Fruit fly (Drosophila melanogaster) whole organism, pupa: ENCODE data around the gene Ge-1.

Experiments
- CG10348 ChIP-seq: fragments of 200-800 bp; sonication (Bioruptor generic); IDR thresholded peaks from 2 replicates; pipeline ENCODE4 v1.3.6; 2022; ENCODE audit warnings: missing biosample characterization, missing genetic modification characterization
- CG12605 ChIP-seq: fragments of 200-800 bp; sonication (Bioruptor generic); IDR thresholded peaks from 2 replicates; pipeline ENCODE4 v1.3.6; 2022; ENCODE audit warnings: missing biosample characterization, missing genetic modification characterization
- CG13204 ChIP-seq: fragments of 200-800 bp; sonication (Bioruptor generic); optimal IDR thresholded peaks from 2 replicates; lab custom pipeline; 2018; ENCODE audit warnings: missing biosample characterization, mild to moderate bottlenecking, missing genetic modification characterization, moderate library complexity
- CG14655 ChIP-seq: fragments of 200-800 bp; sonication (Bioruptor generic); optimal IDR thresholded peaks from 3 replicates; lab custom pipeline; 2017; ENCODE audit warnings: mild to moderate bottlenecking, missing biosample characterization, missing genetic modification reagents, missing genetic modification characterization
- CG15710 ChIP-seq: fragments of 200-800 bp; sonication (Bioruptor generic); optimal IDR thresholded peaks from 2 replicates; lab custom pipeline; 2018; ENCODE audit warnings: missing biosample characterization, mild to moderate bottlenecking, missing genetic modification characterization, moderate library complexity
- CG17806 ChIP-seq: fragments of 200-800 bp; sonication (Bioruptor generic); optimal IDR thresholded peaks from 2 replicates; lab custom pipeline; 2018; ENCODE audit warnings: missing biosample characterization, mild to moderate bottlenecking, missing genetic modification characterization, moderate library complexity
- CG32121 ChIP-seq: fragments of 200-800 bp; sonication (Bioruptor generic); IDR thresholded peaks from 2 replicates; pipeline ENCODE4 v1.3.6; 2022; ENCODE audit warnings: missing biosample characterization, missing genetic modification characterization
- CG34367 ChIP-seq: fragments of 200-800 bp; sonication (Bioruptor generic); optimal IDR thresholded peaks from 2 replicates; lab custom pipeline; 2018; ENCODE audit warnings: missing biosample characterization, mild to moderate bottlenecking, missing genetic modification characterization
- CG4496 ChIP-seq: fragments of 200-800 bp; sonication (Bioruptor generic); IDR thresholded peaks from 3 replicates; pipeline ENCODE4 v1.3.6; 2022; ENCODE audit warnings: missing biosample characterization, missing genetic modification characterization
- CG8159 ChIP-seq: fragments of 200-800 bp; sonication (Bioruptor generic); optimal IDR thresholded peaks from 3 replicates; lab custom pipeline; 2018; ENCODE audit warnings: missing biosample characterization, mild to moderate bottlenecking, missing genetic modification characterization, moderate library complexity
- CG8301 ChIP-seq: fragments of 200-800 bp; sonication (Bioruptor generic); optimal IDR thresholded peaks from 2 replicates; lab custom pipeline; 2018; ENCODE audit warnings: missing biosample characterization, mild to moderate bottlenecking, missing genetic modification characterization
- CG9948 ChIP-seq: fragments of 200-800 bp; sonication (Bioruptor generic); optimal IDR thresholded peaks from 2 replicates; lab custom pipeline; 2018; ENCODE audit warnings: missing biosample characterization, mild to moderate bottlenecking, missing genetic modification characterization, moderate library complexity
- D1 ChIP-seq: fragments of 200-800 bp; sonication (Bioruptor generic); optimal IDR thresholded peaks from 2 replicates; lab custom pipeline; 2018; ENCODE audit warnings: missing biosample characterization, mild to moderate bottlenecking, missing genetic modification characterization, moderate library complexity
- EcR ChIP-seq: fragments of 200-800 bp; sonication (Bioruptor generic); optimal IDR thresholded peaks from 3 replicates; lab custom pipeline; 2019; ENCODE audit warnings: missing biosample characterization, missing genetic modification characterization, mild to moderate bottlenecking, moderate library complexity, missing genetic modification reagents
- Ets98B ChIP-seq: fragments of 200-800 bp; sonication (Bioruptor generic); IDR thresholded peaks from 2 replicates; pipeline ENCODE4 v1.3.6; 2022; ENCODE audit warnings: missing biosample characterization, missing genetic modification characterization
- Pif1A ChIP-seq: fragments of 200-800 bp; sonication (Bioruptor generic); optimal IDR thresholded peaks from 3 replicates; lab custom pipeline; 2016; ENCODE audit warnings: missing biosample characterization, missing genetic modification characterization
- Pif1B ChIP-seq: fragments of 200-800 bp; sonication (Bioruptor generic); optimal IDR thresholded peaks from 3 replicates; lab custom pipeline; 2016; ENCODE audit warnings: missing biosample characterization, missing genetic modification characterization
- Snoo ChIP-seq: fragments of 200-800 bp; sonication (Bioruptor generic); optimal IDR thresholded peaks from 3 replicates; lab custom pipeline; 2017; ENCODE audit warnings: missing biosample characterization, mild to moderate bottlenecking, missing genetic modification characterization, inconsistent platforms
- fd96Ca ChIP-seq: fragments of 200-800 bp; sonication (Bioruptor generic); IDR thresholded peaks from 3 replicates; pipeline ENCODE4 v1.3.6; 2022; ENCODE audit warnings: missing biosample characterization, missing genetic modification characterization
- gl ChIP-seq: fragments of 200-800 bp; sonication (Bioruptor generic); optimal IDR thresholded peaks from 2 replicates; lab custom pipeline; 2018; ENCODE audit warnings: missing biosample characterization, mild to moderate bottlenecking, missing genetic modification characterization
- rn ChIP-seq: fragments of 200-800 bp; sonication (Bioruptor generic); IDR thresholded peaks from 2 replicates; pipeline ENCODE4 v1.3.6; 2022; ENCODE audit warnings: missing biosample characterization, missing genetic modification characterization

The Ge-1 gene

dm6 chr2L:11065106-11065878 is 35.4 kb downstream of the Ge-1 start:
- TF ChIP-seq CG13204 (GFP tag; lab: Kevin White, UChicago) (no peak), CG15710 (tag; lab: Kevin White, UChicago) (peak; percentile 62), fd96Ca (GFP tag; lab: Robert Waterston, UW) (no peak), EcR (GFP tag; lab: Kevin White, UChicago) (no peak), CG32121 (peak; percentile 70), D1 (no peak), CG4496 (peak; percentile 74; the same call in 2 of the 3 replicates), Snoo (tag; lab: Kevin White, UChicago) (peak; percentile 61), CG12605 (GFP tag; lab: Robert Waterston, UW) (peak; percentile 71), CG17806 (tag; lab: Kevin White, UChicago) (peak; percentile 34), CG9948 (tag; lab: Kevin White, UChicago) (peak; percentile 51), CG8159 (tag; lab: Kevin White, UChicago) (peak; percentile 63), Ets98B (GFP tag; lab: Robert Waterston, UW) (peak; percentile 66), CG8301 (tag; lab: Kevin White, UChicago) (peak; percentile 28), CG34367 (tag; lab: Kevin White, UChicago) (peak; percentile 27), Pif1A (peak; percentile 24), Pif1B (peak; percentile 53), CG10348 (GFP tag; lab: Robert Waterston, UW) (no peak), CG14655 (GFP tag; lab: Kevin White, UChicago) (peak; percentile 39)

dm6 chr2L:11061155-11061554 is 39.5 kb downstream of the Ge-1 start:
- TF ChIP-seq D1: no peak
- TF ChIP-seq CG8159 (tag; lab: Kevin White, UChicago): no peak
- no peak for TF ChIP-seq Pif1A
- TF ChIP-seq CG34367 (tag; lab: Kevin White, UChicago): no peak
- peak; percentile 52 for TF ChIP-seq CG13204 (GFP tag; lab: Kevin White, UChicago)
- no peak for TF ChIP-seq CG8301 (tag; lab: Kevin White, UChicago)
- TF ChIP-seq EcR (GFP tag; lab: Kevin White, UChicago): peak; percentile 71
- TF ChIP-seq Snoo (tag; lab: Kevin White, UChicago): no peak
- TF ChIP-seq CG10348 (GFP tag; lab: Robert Waterston, UW): no peak
- TF ChIP-seq Ets98B (GFP tag; lab: Robert Waterston, UW): peak; percentile 14; the same call in 1 of the 2 replicates
- no peak for TF ChIP-seq gl (tag; lab: Kevin White, UChicago)
- TF ChIP-seq CG4496: no peak
- no peak for TF ChIP-seq CG12605 (GFP tag; lab: Robert Waterston, UW)
- no peak for TF ChIP-seq CG9948 (tag; lab: Kevin White, UChicago)
- TF ChIP-seq Pif1B: no peak
- TF ChIP-seq CG14655 (GFP tag; lab: Kevin White, UChicago): no peak
- no peak for TF ChIP-seq rn (GFP tag; lab: Robert Waterston, UW)
- TF ChIP-seq CG17806 (tag; lab: Kevin White, UChicago): no peak
- TF ChIP-seq CG32121: no peak
- no peak for TF ChIP-seq fd96Ca (GFP tag; lab: Robert Waterston, UW)
- TF ChIP-seq CG15710 (tag; lab: Kevin White, UChicago): no peak
- TF ChIP-seq, all 21 proteins: peak for 3

- TF ChIP-seq CG13204 (GFP tag; lab: Kevin White, UChicago) (peak; percentile 85), CG34367 (tag; lab: Kevin White, UChicago) (no peak), EcR (GFP tag; lab: Kevin White, UChicago) (peak; percentile 90), D1 (no peak)
Observed at dm6 chr2L:11059206-11059605, 41.5 kb downstream of the Ge-1 start.

dm6 chr2L:11058111-11058665 is 42.5 kb downstream of the Ge-1 start:
- 0 out of 3 replicates have a peak, but pooled peaks have one; percentile 3 for TF ChIP-seq fd96Ca (GFP tag; lab: Robert Waterston, UW)
- TF ChIP-seq Snoo (tag; lab: Kevin White, UChicago): no peak
- TF ChIP-seq CG8159 (tag; lab: Kevin White, UChicago): no peak
- no peak for TF ChIP-seq Pif1B
- no peak for TF ChIP-seq CG14655 (GFP tag; lab: Kevin White, UChicago)
- no peak for TF ChIP-seq CG10348 (GFP tag; lab: Robert Waterston, UW)
- no peak for TF ChIP-seq CG12605 (GFP tag; lab: Robert Waterston, UW)
- no peak for TF ChIP-seq Pif1A
- TF ChIP-seq gl (tag; lab: Kevin White, UChicago): no peak
- TF ChIP-seq CG4496: 0 out of 3 replicates have a peak, but pooled peaks have one; percentile 24
- TF ChIP-seq CG8301 (tag; lab: Kevin White, UChicago): no peak
- TF ChIP-seq CG34367 (tag; lab: Kevin White, UChicago): no peak
- TF ChIP-seq D1: no peak
- TF ChIP-seq CG17806 (tag; lab: Kevin White, UChicago): no peak
- no peak for TF ChIP-seq rn (GFP tag; lab: Robert Waterston, UW)
- no peak for TF ChIP-seq CG32121
- peak; percentile 17; the same call in 1 of the 2 replicates for TF ChIP-seq Ets98B (GFP tag; lab: Robert Waterston, UW)
- no peak for TF ChIP-seq CG13204 (GFP tag; lab: Kevin White, UChicago)
- TF ChIP-seq CG15710 (tag; lab: Kevin White, UChicago): no peak
- TF ChIP-seq EcR (GFP tag; lab: Kevin White, UChicago): no peak
- TF ChIP-seq, all 21 proteins: peak for 3
